Fruit fly (Drosophila melanogaster) whole organism, prepupa: Measurements from ENCODE around the gene Alp12.

Experiments
- Blimp-1 ChIP-seq: fragments of 200-800 bp; sonication (Bioruptor generic); optimal IDR thresholded peaks from 3 replicates; lab custom pipeline; 2017; ENCODE audit warnings: missing biosample characterization, missing genetic modification characterization, mild to moderate bottlenecking, moderate library complexity, missing genetic modification reagents
- CG10631 ChIP-seq: fragments of 200-800 bp; sonication (Bioruptor generic); optimal IDR thresholded peaks from 2 replicates; lab custom pipeline; 2016; ENCODE audit warnings: missing biosample characterization, missing genetic modification characterization
- CG10669 ChIP-seq: fragments of 200-800 bp; sonication (Bioruptor generic); optimal IDR thresholded peaks from 3 replicates; lab custom pipeline; 2018; ENCODE audit warnings: missing biosample characterization, mild to moderate bottlenecking, missing genetic modification characterization, moderate library complexity
- CG11762 ChIP-seq: fragments of 200-800 bp; sonication (Bioruptor generic); optimal IDR thresholded peaks from 3 replicates; lab custom pipeline; 2016; ENCODE audit warnings: missing biosample characterization, missing genetic modification characterization; ENCODE audit not compliant: insufficient read depth
- CG11902 ChIP-seq: fragments of 200-800 bp; sonication (Bioruptor generic); optimal IDR thresholded peaks from 3 replicates; lab custom pipeline; 2016; ENCODE audit warnings: missing biosample characterization, missing genetic modification characterization
- CG15336 ChIP-seq: fragments of 200-800 bp; sonication (Bioruptor generic); IDR thresholded peaks from 2 replicates; pipeline ENCODE4 v1.3.6; 2022; ENCODE audit warnings: missing biosample characterization, missing genetic modification characterization
- CG16779 ChIP-seq: fragments of 200-800 bp; sonication (Bioruptor generic); optimal IDR thresholded peaks from 3 replicates; lab custom pipeline; 2017; ENCODE audit warnings: missing biosample characterization, mild to moderate bottlenecking, missing genetic modification characterization
- CG31627 ChIP-seq: fragments of 200-800 bp; sonication (Bioruptor generic); optimal IDR thresholded peaks from 3 replicates; lab custom pipeline; 2016; ENCODE audit warnings: missing biosample characterization, missing genetic modification characterization
- CG34406 ChIP-seq: fragments of 200-800 bp; sonication (Bioruptor generic); optimal IDR thresholded peaks from 3 replicates; lab custom pipeline; 2016; ENCODE audit warnings: missing biosample characterization, missing genetic modification characterization
- CG3919 ChIP-seq: fragments of 200-800 bp; sonication (Bioruptor generic); optimal IDR thresholded peaks from 3 replicates; lab custom pipeline; 2016; ENCODE audit warnings: missing biosample characterization, missing genetic modification characterization
- CG6808 ChIP-seq: fragments of 200-800 bp; sonication (Bioruptor generic); optimal IDR thresholded peaks from 3 replicates; lab custom pipeline; 2017; ENCODE audit warnings: missing biosample characterization, missing genetic modification characterization, mild to moderate bottlenecking, moderate library complexity, missing genetic modification reagents
- CG6854 ChIP-seq: fragments of 200-800 bp; sonication (Bioruptor generic); optimal IDR thresholded peaks from 2 replicates; lab custom pipeline; 2017; ENCODE audit warnings: missing biosample characterization, mild to moderate bottlenecking, missing genetic modification characterization
- CG8119 ChIP-seq: fragments of 200-800 bp; sonication (Bioruptor generic); IDR thresholded peaks from 3 replicates; pipeline ENCODE4 v1.3.6; 2022; ENCODE audit warnings: missing biosample characterization, missing genetic modification characterization
- CG8319 ChIP-seq: fragments of 200-800 bp; sonication (Bioruptor generic); optimal IDR thresholded peaks from 3 replicates; lab custom pipeline; 2016; ENCODE audit warnings: missing biosample characterization, missing genetic modification characterization
- CG9139 ChIP-seq: fragments of 200-800 bp; sonication (Bioruptor generic); optimal IDR thresholded peaks from 3 replicates; lab custom pipeline; 2017; ENCODE audit warnings: missing biosample characterization, mild to moderate bottlenecking, missing genetic modification characterization
- Eip75B ChIP-seq: fragments of 200-800 bp; sonication (Bioruptor generic); optimal IDR thresholded peaks from 3 replicates; lab custom pipeline; 2016; ENCODE audit warnings: missing biosample characterization, missing genetic modification characterization
- Eip78C ChIP-seq: fragments of 200-800 bp; sonication (Bioruptor generic); peaks from one replicate; lab custom pipeline; 2016; ENCODE audit warnings: missing biosample characterization, missing genetic modification characterization
- Eip93F ChIP-seq: fragments of 200-800 bp; sonication (Bioruptor generic); optimal IDR thresholded peaks from 2 replicates; lab custom pipeline; 2016; ENCODE audit warnings: missing biosample characterization, mild to moderate bottlenecking, missing genetic modification characterization
- Gug ChIP-seq: fragments of 200-800 bp; sonication (Bioruptor generic); IDR thresholded peaks from 2 replicates; pipeline ENCODE4 v1.3.6; 2022; ENCODE audit warnings: missing biosample characterization, missing genetic modification characterization
- Hr39 ChIP-seq: fragments of 200-800 bp; sonication (Bioruptor generic); optimal IDR thresholded peaks from 2 replicates; lab custom pipeline; 2016; ENCODE audit warnings: missing biosample characterization, missing genetic modification characterization
- Lpt ChIP-seq: fragments of 200-800 bp; sonication (Bioruptor generic); optimal IDR thresholded peaks from 3 replicates; lab custom pipeline; 2016; ENCODE audit warnings: missing biosample characterization, missing genetic modification characterization
- Met ChIP-seq: fragments of 200-800 bp; sonication (Bioruptor generic); optimal IDR thresholded peaks from 3 replicates; lab custom pipeline; 2016; ENCODE audit warnings: missing biosample characterization, missing genetic modification characterization
- achi ChIP-seq: fragments of 200-800 bp; sonication (Bioruptor generic); optimal IDR thresholded peaks from 3 replicates; lab custom pipeline; 2016; ENCODE audit warnings: missing biosample characterization, missing genetic modification characterization
- acj6 ChIP-seq: fragments of 200-800 bp; sonication (Bioruptor generic); optimal IDR thresholded peaks from 3 replicates; lab custom pipeline; 2016; ENCODE audit warnings: missing biosample characterization, missing genetic modification characterization
- cyc ChIP-seq: fragments of 200-800 bp; sonication (Bioruptor generic); optimal IDR thresholded peaks from 3 replicates; lab custom pipeline; 2016; ENCODE audit warnings: missing biosample characterization, missing genetic modification characterization
- dsx ChIP-seq: fragments of 200-800 bp; optimal IDR thresholded peaks from 3 replicates; lab custom pipeline; 2019; ENCODE audit warnings: missing biosample characterization, mild to moderate bottlenecking, missing genetic modification characterization, moderate library complexity; ENCODE audit not compliant: poor library complexity, severe bottlenecking
- eg ChIP-seq: fragments of 200-800 bp; sonication (Bioruptor generic); IDR thresholded peaks from 3 replicates; pipeline ENCODE4 v1.3.6; 2022; ENCODE audit warnings: missing biosample characterization, missing genetic modification characterization
- esn ChIP-seq: fragments of 200-800 bp; sonication (Bioruptor generic); optimal IDR thresholded peaks from 2 replicates; lab custom pipeline; 2016; ENCODE audit warnings: missing biosample characterization, mild to moderate bottlenecking, missing genetic modification characterization, moderate library complexity
- fd59A ChIP-seq: fragments of 200-800 bp; sonication (Bioruptor generic); optimal IDR thresholded peaks from 2 replicates; lab custom pipeline; 2017; ENCODE audit warnings: missing biosample characterization, mild to moderate bottlenecking, missing genetic modification characterization, missing genetic modification reagents
- fd85E ChIP-seq: fragments of 200-800 bp; sonication (Bioruptor generic); optimal IDR thresholded peaks from 3 replicates; lab custom pipeline; 2016; ENCODE audit warnings: missing biosample characterization, missing genetic modification characterization
- fkh ChIP-seq: fragments of 200-800 bp; sonication (Bioruptor generic); optimal IDR thresholded peaks from 3 replicates; lab custom pipeline; 2017; ENCODE audit warnings: missing biosample characterization, mild to moderate bottlenecking, missing genetic modification characterization, moderate library complexity
- lz ChIP-seq: fragments of 200-800 bp; sonication (Bioruptor generic); optimal IDR thresholded peaks from 3 replicates; lab custom pipeline; 2016; ENCODE audit warnings: missing biosample characterization, missing genetic modification characterization
- net ChIP-seq: fragments of 200-800 bp; sonication (Bioruptor generic); optimal IDR thresholded peaks from 3 replicates; lab custom pipeline; 2016; ENCODE audit warnings: missing biosample characterization, missing genetic modification characterization
- salr ChIP-seq, 2 experiments: fragments of 200-800 bp; sonication (Bioruptor generic); optimal IDR thresholded peaks; 3 replicates each; lab custom pipeline; 2016 to 2018; ENCODE audit warnings: missing biosample characterization in 2 of 2, missing genetic modification characterization in 2 of 2, mild to moderate bottlenecking in 1 of 2
- spab ChIP-seq: fragments of 200-800 bp; sonication (Bioruptor generic); optimal IDR thresholded peaks from 2 replicates; lab custom pipeline; 2017; ENCODE audit warnings: missing biosample characterization, mild to moderate bottlenecking, missing genetic modification characterization, missing genetic modification reagents
- svp ChIP-seq: fragments of 200-800 bp; sonication (Bioruptor generic); peaks from one replicate; lab custom pipeline; 2016; ENCODE audit warnings: missing biosample characterization, missing genetic modification characterization
- vri ChIP-seq: fragments of 200-800 bp; sonication (Bioruptor generic); optimal IDR thresholded peaks from 3 replicates; lab custom pipeline; 2016; ENCODE audit warnings: missing biosample characterization, mild to moderate bottlenecking, missing genetic modification characterization

Alp12 gene

dm6 chr2L:19386106-19386715 is 37.6 kb upstream of the Alp12 start, which contains the start of gene fon:
fon (minus strand) TSS chr2L:19386205.
- peak; percentile 98 for TF ChIP-seq svp (GFP tag; lab: Kevin White, UChicago)
- TF ChIP-seq Eip78C (GFP tag; lab: Kevin White, UChicago) = peak; percentile 40
- no peak for TF ChIP-seq CG11762 (GFP tag; lab: Kevin White, UChicago)

- no peak for TF ChIP-seq CG10631 (GFP tag; lab: Kevin White, UChicago)
- TF ChIP-seq fd85E (GFP tag; lab: Kevin White, UChicago) = no peak
- TF ChIP-seq fd59A (GFP tag; lab: Kevin White, UChicago) = no peak
- no peak for TF ChIP-seq CG9139 (GFP tag; lab: Kevin White, UChicago)
- TF ChIP-seq CG6854 = no peak
- no peak for TF ChIP-seq Eip75B
Observed at dm6 chr2L:19388966-19389365, 34.9 kb upstream of the Alp12 start.

dm6 chr2L:19389749-19390148 is 34.1 kb upstream of the Alp12 start, which contains the start of gene CG17549:
CG17549 (minus strand) TSS chr2L:19390075.
- TF ChIP-seq fd85E (GFP tag; lab: Kevin White, UChicago) (no peak), CG11902 (no peak), esn (GFP tag; lab: Kevin White, UChicago) (no peak), CG16779 (tag; lab: Kevin White, UChicago) (no peak), Eip93F (GFP tag; lab: Kevin White, UChicago) (no peak), dsx (GFP tag; lab: Kevin White, UChicago) (no peak), acj6 (GFP tag; lab: Kevin White, UChicago) (no peak), vri (GFP tag; lab: Kevin White, UChicago) (no peak), Blimp-1 (GFP tag; lab: Kevin White, UChicago) (no peak), fkh (GFP tag; lab: Kevin White, UChicago) (no peak), Hr39 (GFP tag; lab: Kevin White, UChicago) (no peak), Gug (GFP tag; lab: Robert Waterston, UW) (no peak), achi (no peak), net (GFP tag; lab: Kevin White, UChicago) (no peak)
- TF ChIP-seq, all 60 proteins: peak for 0

- TF ChIP-seq Met (GFP tag; lab: Kevin White, UChicago) (no peak), Eip93F (GFP tag; lab: Kevin White, UChicago) (no peak), CG31627 (GFP tag; lab: Kevin White, UChicago) (no peak), dsx (GFP tag; lab: Kevin White, UChicago) (no peak), CG8119 (no peak), CG8319 (GFP tag; lab: Kevin White, UChicago) (no peak), cyc (GFP tag; lab: Kevin White, UChicago) (no peak), Lpt (GFP tag; lab: Kevin White, UChicago) (no peak), CG6808 (GFP tag; lab: Kevin White, UChicago) (no peak), CG34406 (GFP tag; lab: Kevin White, UChicago) (no peak), CG15336 (GFP tag; lab: Robert Waterston, UW) (no peak)
- TF ChIP-seq, all 60 proteins: peak for 0
Observed at dm6 chr2L:19393703-19394210, 30.1 kb upstream of the Alp12 start, which contains the start of gene CG31798. CG31798 (plus strand) TSS chr2L:19394160.

- TF ChIP-seq CG6808 (GFP tag; lab: Kevin White, UChicago) (peak; percentile 51), spab (GFP tag; lab: Kevin White, UChicago) (peak; percentile 15), CG6854 (no peak), Eip78C (GFP tag; lab: Kevin White, UChicago) (peak; percentile 88), cyc (GFP tag; lab: Kevin White, UChicago) (peak; percentile 76), CG10669 (GFP tag; lab: Kevin White, UChicago) (peak; percentile 45), CG8119 (0 out of 3 replicates have a peak, but pooled peaks have one; percentile 40), Met (GFP tag; lab: Kevin White, UChicago) (peak; percentile 83), salr (GFP tag; optimal IDR thresholded peaks at IDR 0.05; lab: Kevin White, UChicago) (peak; percentile 4 to 50), CG31627 (GFP tag; lab: Kevin White, UChicago) (peak; percentile 82), Hr39 (GFP tag; lab: Kevin White, UChicago) (peak; percentile 78), dsx (GFP tag; lab: Kevin White, UChicago) (peak; percentile 17), Blimp-1 (GFP tag; lab: Kevin White, UChicago) (no peak), eg (GFP tag; lab: Robert Waterston, UW) (0 out of 3 replicates have a peak, but pooled peaks have one; percentile 9), Gug (GFP tag; lab: Robert Waterston, UW) (no peak), acj6 (GFP tag; lab: Kevin White, UChicago) (peak; percentile 68), vri (GFP tag; lab: Kevin White, UChicago) (peak; percentile 81), achi (peak; percentile 44), CG3919 (peak; percentile 59), lz (peak; percentile 76), fkh (GFP tag; lab: Kevin White, UChicago) (no peak)
Observed at dm6 chr2L:19397617-19398316, 26.1 kb upstream of the Alp12 start.
